Worm (Caenorhabditis elegans): Measurements from ENCODE around the gene str-162.

DNA sequence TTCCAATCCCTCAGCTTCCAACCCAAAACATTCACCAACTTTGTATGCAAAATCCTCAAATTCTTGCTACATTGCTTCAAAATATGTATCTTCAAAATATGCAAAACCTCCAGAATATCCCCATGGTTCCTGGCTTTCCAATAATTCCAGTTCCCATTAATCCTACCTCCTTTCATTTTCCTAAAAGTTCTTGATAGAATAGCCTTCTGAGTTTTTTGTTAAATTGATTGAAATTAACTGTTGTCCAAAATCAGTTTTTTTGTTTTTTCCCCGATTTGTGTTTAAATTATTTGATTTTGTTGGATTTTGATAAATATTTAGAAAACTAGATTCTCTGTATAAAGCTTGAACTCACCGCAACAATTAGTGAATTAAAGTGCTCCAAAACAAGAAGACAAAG, 13.0 kb downstream of the str-162 start:
- TF ChIP-seq ceh-82 (tag; optimal IDR thresholded peaks at IDR 0.05) (no peak), Y116A8C.19 (tag; optimal IDR thresholded peaks at IDR 0.05; ENCODE audit: borderline replicate concordance) (no peak), snpc-4 (tag; optimal IDR thresholded peaks at IDR 0.05) (no peak), ztf-11 (tag; optimal IDR thresholded peaks at IDR 0.05) (no peak), unc-98 (GFP tag; IDR thresholded peaks at IDR 0.05) (no peak), nhr-77 (tag; optimal IDR thresholded peaks at IDR 0.05) (no peak), mep-1 (tag; optimal IDR thresholded peaks at IDR 0.05) (no peak), nhr-11 (tag; optimal IDR thresholded peaks at IDR 0.05) (no peak), nhr-28 (tag; optimal IDR thresholded peaks at IDR 0.05) (no peak), snu-23 (GFP tag; optimal IDR thresholded peaks at IDR 0.05) (no peak)

Measured in whole organism, L1 larva.